Fruit fly (Drosophila melanogaster) whole organism, prepupa: ENCODE data around the gene CG32599.

ENCODE experiments used
- CG10631 ChIP-seq: fragments of 200-800 bp; sonication (Bioruptor generic); optimal IDR thresholded peaks from 2 replicates; lab custom pipeline; 2016; ENCODE audit warnings: missing biosample characterization, missing genetic modification characterization
- CG11294 ChIP-seq: fragments of 200-800 bp; sonication (Bioruptor generic); IDR thresholded peaks from 2 replicates; pipeline ENCODE4 v1.3.6; 2022; ENCODE audit warnings: missing biosample characterization, missing genetic modification characterization
- CG15336 ChIP-seq: fragments of 200-800 bp; sonication (Bioruptor generic); IDR thresholded peaks from 2 replicates; pipeline ENCODE4 v1.3.6; 2022; ENCODE audit warnings: missing biosample characterization, missing genetic modification characterization
- CG1621 ChIP-seq: fragments of 200-800 bp; sonication (Bioruptor generic); optimal IDR thresholded peaks from 3 replicates; lab custom pipeline; 2018; ENCODE audit warnings: missing biosample characterization, mild to moderate bottlenecking, missing genetic modification characterization
- CG3032 ChIP-seq: fragments of 200-800 bp; optimal IDR thresholded peaks from 2 replicates; lab custom pipeline; 2019; ENCODE audit warnings: missing biosample characterization, mild to moderate bottlenecking, missing genetic modification characterization, moderate library complexity
- CG31627 ChIP-seq: fragments of 200-800 bp; sonication (Bioruptor generic); optimal IDR thresholded peaks from 3 replicates; lab custom pipeline; 2016; ENCODE audit warnings: missing biosample characterization, missing genetic modification characterization
- CG34406 ChIP-seq: fragments of 200-800 bp; sonication (Bioruptor generic); optimal IDR thresholded peaks from 3 replicates; lab custom pipeline; 2016; ENCODE audit warnings: missing biosample characterization, missing genetic modification characterization
- CG4318 ChIP-seq: fragments of 200-800 bp; sonication (Bioruptor generic); optimal IDR thresholded peaks from 3 replicates; lab custom pipeline; 2017; ENCODE audit warnings: missing biosample characterization, mild to moderate bottlenecking, missing genetic modification characterization
- CG6163 ChIP-seq: fragments of 200-800 bp; sonication (Bioruptor generic); IDR thresholded peaks from 3 replicates; pipeline ENCODE4 v1.3.6; 2022; ENCODE audit warnings: missing biosample characterization, missing genetic modification characterization
- CG6276 ChIP-seq: fragments of 200-800 bp; sonication (Bioruptor generic); optimal IDR thresholded peaks from 2 replicates; lab custom pipeline; 2017; ENCODE audit warnings: missing biosample characterization, mild to moderate bottlenecking, missing genetic modification characterization
- CG6792 ChIP-seq: fragments of 200-800 bp; sonication (Bioruptor generic); optimal IDR thresholded peaks from 3 replicates; lab custom pipeline; 2016; ENCODE audit warnings: missing biosample characterization, missing genetic modification characterization
- CG6808 ChIP-seq: fragments of 200-800 bp; sonication (Bioruptor generic); optimal IDR thresholded peaks from 3 replicates; lab custom pipeline; 2017; ENCODE audit warnings: missing biosample characterization, missing genetic modification characterization, mild to moderate bottlenecking, moderate library complexity, missing genetic modification reagents
- CG8119 ChIP-seq: fragments of 200-800 bp; sonication (Bioruptor generic); IDR thresholded peaks from 3 replicates; pipeline ENCODE4 v1.3.6; 2022; ENCODE audit warnings: missing biosample characterization, missing genetic modification characterization
- CG8319 ChIP-seq: fragments of 200-800 bp; sonication (Bioruptor generic); optimal IDR thresholded peaks from 3 replicates; lab custom pipeline; 2016; ENCODE audit warnings: missing biosample characterization, missing genetic modification characterization
- CG8632 ChIP-seq: fragments of 200-800 bp; sonication (Bioruptor generic); optimal IDR thresholded peaks from 3 replicates; lab custom pipeline; 2016; ENCODE audit warnings: missing biosample characterization, missing genetic modification characterization
- Eip78C ChIP-seq: fragments of 200-800 bp; sonication (Bioruptor generic); peaks from one replicate; lab custom pipeline; 2016; ENCODE audit warnings: missing biosample characterization, missing genetic modification characterization
- Eip93F ChIP-seq: fragments of 200-800 bp; sonication (Bioruptor generic); optimal IDR thresholded peaks from 2 replicates; lab custom pipeline; 2016; ENCODE audit warnings: missing biosample characterization, mild to moderate bottlenecking, missing genetic modification characterization
- Ets21C ChIP-seq: fragments of 200-800 bp; sonication (Bioruptor generic); optimal IDR thresholded peaks from 3 replicates; lab custom pipeline; 2016; ENCODE audit warnings: missing biosample characterization, missing genetic modification characterization
- Ets96B ChIP-seq: fragments of 200-800 bp; optimal IDR thresholded peaks from 2 replicates; lab custom pipeline; 2019; ENCODE audit warnings: missing biosample characterization, mild to moderate bottlenecking, missing genetic modification characterization, moderate library complexity
- Gug ChIP-seq: fragments of 200-800 bp; sonication (Bioruptor generic); IDR thresholded peaks from 2 replicates; pipeline ENCODE4 v1.3.6; 2022; ENCODE audit warnings: missing biosample characterization, missing genetic modification characterization
- Hr39 ChIP-seq: fragments of 200-800 bp; sonication (Bioruptor generic); optimal IDR thresholded peaks from 2 replicates; lab custom pipeline; 2016; ENCODE audit warnings: missing biosample characterization, missing genetic modification characterization
- Lpt ChIP-seq: fragments of 200-800 bp; sonication (Bioruptor generic); optimal IDR thresholded peaks from 3 replicates; lab custom pipeline; 2016; ENCODE audit warnings: missing biosample characterization, missing genetic modification characterization
- Met ChIP-seq: fragments of 200-800 bp; sonication (Bioruptor generic); optimal IDR thresholded peaks from 3 replicates; lab custom pipeline; 2016; ENCODE audit warnings: missing biosample characterization, missing genetic modification characterization
- OdsH ChIP-seq: fragments of 200-800 bp; sonication (Bioruptor generic); optimal IDR thresholded peaks from 3 replicates; lab custom pipeline; 2016; ENCODE audit warnings: missing biosample characterization, missing genetic modification characterization
- Smox ChIP-seq: fragments of 200-800 bp; sonication (Bioruptor generic); optimal IDR thresholded peaks from 3 replicates; lab custom pipeline; 2016; ENCODE audit warnings: missing biosample characterization, missing genetic modification characterization
- Sox15 ChIP-seq: fragments of 200-800 bp; sonication (Bioruptor generic); optimal IDR thresholded peaks from 3 replicates; lab custom pipeline; 2016; ENCODE audit warnings: missing biosample characterization, missing genetic modification characterization
- achi ChIP-seq: fragments of 200-800 bp; sonication (Bioruptor generic); optimal IDR thresholded peaks from 3 replicates; lab custom pipeline; 2016; ENCODE audit warnings: missing biosample characterization, missing genetic modification characterization
- acj6 ChIP-seq: fragments of 200-800 bp; sonication (Bioruptor generic); optimal IDR thresholded peaks from 3 replicates; lab custom pipeline; 2016; ENCODE audit warnings: missing biosample characterization, missing genetic modification characterization
- cyc ChIP-seq: fragments of 200-800 bp; sonication (Bioruptor generic); optimal IDR thresholded peaks from 3 replicates; lab custom pipeline; 2016; ENCODE audit warnings: missing biosample characterization, missing genetic modification characterization
- dsx ChIP-seq: fragments of 200-800 bp; optimal IDR thresholded peaks from 3 replicates; lab custom pipeline; 2019; ENCODE audit warnings: missing biosample characterization, mild to moderate bottlenecking, missing genetic modification characterization, moderate library complexity; ENCODE audit not compliant: poor library complexity, severe bottlenecking
- eg ChIP-seq: fragments of 200-800 bp; sonication (Bioruptor generic); IDR thresholded peaks from 3 replicates; pipeline ENCODE4 v1.3.6; 2022; ENCODE audit warnings: missing biosample characterization, missing genetic modification characterization
- fd85E ChIP-seq: fragments of 200-800 bp; sonication (Bioruptor generic); optimal IDR thresholded peaks from 3 replicates; lab custom pipeline; 2016; ENCODE audit warnings: missing biosample characterization, missing genetic modification characterization
- lz ChIP-seq: fragments of 200-800 bp; sonication (Bioruptor generic); optimal IDR thresholded peaks from 3 replicates; lab custom pipeline; 2016; ENCODE audit warnings: missing biosample characterization, missing genetic modification characterization
- net ChIP-seq: fragments of 200-800 bp; sonication (Bioruptor generic); optimal IDR thresholded peaks from 3 replicates; lab custom pipeline; 2016; ENCODE audit warnings: missing biosample characterization, missing genetic modification characterization
- spab ChIP-seq: fragments of 200-800 bp; sonication (Bioruptor generic); optimal IDR thresholded peaks from 2 replicates; lab custom pipeline; 2017; ENCODE audit warnings: missing biosample characterization, mild to moderate bottlenecking, missing genetic modification characterization, missing genetic modification reagents
- ss ChIP-seq, 2 experiments: fragments of 200-800 bp; sonication (Bioruptor generic); optimal IDR thresholded peaks; 2 replicates in 1 of 2; 3 replicates in 1 of 2; lab custom pipeline; 2017 to 2018; ENCODE audit warnings: mild to moderate bottlenecking in 2 of 2, missing biosample characterization in 2 of 2, missing genetic modification characterization in 2 of 2, moderate library complexity in 1 of 2
- svp ChIP-seq: fragments of 200-800 bp; sonication (Bioruptor generic); peaks from one replicate; lab custom pipeline; 2016; ENCODE audit warnings: missing biosample characterization, missing genetic modification characterization

Gene CG32599

DNA sequence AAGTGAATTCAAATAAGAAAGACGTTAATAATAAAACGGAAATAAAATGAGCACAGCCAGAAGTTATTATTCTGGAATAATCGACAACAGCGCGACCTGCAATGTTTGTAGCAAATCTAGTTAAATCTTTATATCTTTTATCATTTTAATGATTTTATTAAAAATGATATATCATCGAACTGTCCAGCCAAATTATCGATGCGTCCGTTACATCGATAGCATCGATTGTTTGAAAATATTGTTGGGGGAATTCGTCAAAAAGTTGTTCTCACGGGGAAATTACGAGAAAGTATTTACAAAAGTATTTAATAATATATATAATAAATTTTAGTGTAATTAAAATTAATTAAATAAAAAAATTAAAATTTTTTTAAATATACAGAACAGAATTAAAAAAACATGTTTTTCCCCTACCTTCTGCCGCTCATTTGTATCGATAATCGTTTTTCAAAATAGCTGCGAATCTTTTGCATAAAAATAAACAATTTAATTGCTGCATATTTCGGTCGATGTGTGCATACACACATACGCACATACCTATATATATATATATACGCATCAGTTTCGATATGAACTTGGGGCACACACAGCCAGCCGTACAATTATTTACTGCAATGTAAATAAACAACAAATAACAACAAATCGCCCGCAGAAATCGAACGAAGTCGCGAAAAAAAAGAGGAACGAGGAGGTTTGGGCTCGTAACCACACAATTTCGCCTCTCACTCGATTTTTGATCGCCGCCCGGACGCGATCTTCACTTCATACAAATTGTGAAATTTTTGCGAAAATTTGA lies at the start of gene CG32599:
CG32599 (plus strand) TSS at position 746 of the 796 bp plus-strand sequence.
- TF ChIP-seq acj6 (GFP tag; lab: Kevin White, UChicago) (peak; percentile 11), spab (GFP tag; lab: Kevin White, UChicago) (no peak), Sox15 (GFP tag; lab: Kevin White, UChicago) (no peak), dsx (GFP tag; lab: Kevin White, UChicago) (no peak), CG6808 (no peak), CG1621 (no peak), net (GFP tag; lab: Kevin White, UChicago) (no peak), Smox (GFP tag; lab: Kevin White, UChicago) (peak; percentile 1), Eip78C (GFP tag; lab: Kevin White, UChicago) (peak; percentile 39), CG6792 (GFP tag; lab: Kevin White, UChicago) (peak; percentile 13), CG3032 (tag; lab: Kevin White, UChicago) (peak; percentile 23), CG4318 (no peak), OdsH (GFP tag; lab: Kevin White, UChicago) (peak; percentile 3), achi (GFP tag; lab: Kevin White, UChicago) (peak; percentile 15), Eip93F (GFP tag; lab: Kevin White, UChicago) (peak; percentile 4), CG10631 (GFP tag; lab: Kevin White, UChicago) (peak; percentile 36), Gug (no peak), cyc (GFP tag; lab: Kevin White, UChicago) (no peak), eg (GFP tag; lab: Robert Waterston, UW) (peak; percentile 62; the same call in 2 of the 3 replicates), fd85E (GFP tag; lab: Kevin White, UChicago) (no peak), CG8632 (GFP tag; lab: Kevin White, UChicago) (peak; percentile 19), CG6163 (GFP tag; lab: Robert Waterston, UW) (peak; percentile 41; the same call in 1 of the 3 replicates), CG11294 (no peak), CG31627 (no peak), Ets96B (tag; lab: Kevin White, UChicago) (peak; percentile 14), Met (GFP tag; lab: Kevin White, UChicago) (no peak), Lpt (no peak), lz (GFP tag; lab: Kevin White, UChicago) (no peak)
- TF ChIP-seq, all 60 proteins: peak for 13

DNA sequence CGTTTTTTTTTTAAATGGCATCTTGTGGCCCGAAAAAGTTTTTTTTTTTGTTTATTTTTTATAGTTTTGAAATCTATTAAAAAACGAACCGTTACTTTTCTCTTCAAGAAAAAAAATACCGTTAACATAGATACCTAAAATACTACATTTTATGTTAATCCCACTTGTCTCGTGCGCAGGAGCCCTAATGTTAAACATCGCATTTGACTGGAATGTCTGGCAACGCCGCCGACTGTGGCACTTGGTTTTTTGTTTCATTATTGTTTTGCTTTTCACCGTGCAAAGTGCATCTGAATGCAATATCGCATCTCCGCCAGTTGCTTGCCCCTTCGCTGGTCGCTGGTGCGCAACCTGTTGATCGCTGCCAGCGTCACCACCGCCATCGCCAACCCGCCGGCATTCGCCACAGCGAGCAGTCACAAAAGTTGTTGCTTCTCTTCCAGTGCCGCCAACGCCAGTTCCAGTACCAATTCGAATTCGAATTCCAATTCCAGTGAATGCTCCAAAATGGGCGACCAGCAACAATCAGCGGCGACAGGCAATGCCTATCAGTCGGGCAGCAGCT lies 43.4 kb upstream of the CG32599 start, which contains the start of gene CG11590:
CG11590 (plus strand) TSS at position 212 of the 565 bp plus-strand sequence.
- no peak for TF ChIP-seq CG1621
- no peak for TF ChIP-seq CG4318
- peak; percentile 24; the same call in 1 of the 2 replicates for TF ChIP-seq CG15336
- TF ChIP-seq CG8319 = no peak
- TF ChIP-seq CG6276 (GFP tag; lab: Kevin White, UChicago) = no peak
- TF ChIP-seq eg (GFP tag; lab: Robert Waterston, UW) = peak; percentile 7; the same call in 1 of the 3 replicates
- TF ChIP-seq Eip78C (GFP tag; lab: Kevin White, UChicago) = peak; percentile 11
- peak in 1 of 2 experiments; percentile 40 for TF ChIP-seq ss (GFP tag; optimal IDR thresholded peaks at IDR 0.05; lab: Kevin White, UChicago)
- TF ChIP-seq cyc (GFP tag; lab: Kevin White, UChicago) = no peak
- peak; percentile 29; the same call in 1 of the 3 replicates for TF ChIP-seq CG8119 (GFP tag; lab: Robert Waterston, UW)

DNA sequence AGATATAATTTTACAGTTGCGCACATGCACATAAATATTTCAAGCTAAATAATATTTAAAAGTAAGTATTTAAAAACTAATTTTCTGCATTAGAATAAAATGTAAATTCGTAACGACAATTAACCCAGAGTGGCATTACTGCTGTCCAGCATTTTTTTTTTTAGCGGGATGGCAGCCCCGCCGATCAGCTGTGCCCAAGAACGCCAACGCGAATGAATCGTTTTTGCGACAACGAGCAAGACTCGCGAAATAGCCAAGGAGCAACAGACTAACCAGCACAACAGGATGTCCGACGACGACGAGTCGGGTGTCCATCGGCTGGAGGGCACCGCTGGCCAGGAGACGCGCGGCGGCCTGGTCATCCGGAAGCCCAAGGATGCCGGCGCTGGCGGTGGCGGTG lies 42.3 kb upstream of the CG32599 start, which contains the start of gene Prp16:
Prp16 (plus strand) TSS at position 185 of the 400 bp plus-strand sequence.
- TF ChIP-seq CG34406 (no peak), Lpt (no peak), net (GFP tag; lab: Kevin White, UChicago) (no peak), CG6808 (no peak), Hr39 (GFP tag; lab: Kevin White, UChicago) (no peak), CG15336 (no peak), Ets21C (GFP tag; lab: Kevin White, UChicago) (no peak), svp (GFP tag; lab: Kevin White, UChicago) (no peak), CG10631 (GFP tag; lab: Kevin White, UChicago) (no peak)
- TF ChIP-seq, all 60 proteins: peak for 0
